Fruit fly (Drosophila melanogaster): ENCODE measurements around the gene CG34452.

dm6 chr3L:15649561-15649960 lies 38.1 kb downstream of the CG34452 start, which contains the start of the genes Eig71Ea and Eig71Eb:
- no peak for TF ChIP-seq Ets65A (GFP tag)
- TF ChIP-seq nau (GFP tag; optimal IDR thresholded peaks at IDR 0.05), result no peak
- no peak for TF ChIP-seq Elba2 (GFP tag; optimal IDR thresholded peaks at IDR 0.05)
- TF ChIP-seq Fer2 (tag; optimal IDR thresholded peaks at IDR 0.05), result no peak
- no peak for TF ChIP-seq Dbx (GFP tag; IDR thresholded peaks at IDR 0.05)
- no peak for TF ChIP-seq hb (GFP tag; IDR thresholded peaks at IDR 0.05; ENCODE audit: partially characterized antibody)
- no peak for TF ChIP-seq CG1529 (GFP tag; optimal IDR thresholded peaks at IDR 0.05)
